Worm (Caenorhabditis elegans): ENCODE data around the gene ins-34.

ins-34 gene

ce11 chrIV:14106274-14106673 lies at the start of gene ins-34:
Gene ins-34, plus strand, starts transcription at chrIV:14106574.
- no peak for TF ChIP-seq pha-4 (tag; optimal IDR thresholded peaks at IDR 0.05)

ce11 chrIV:14060612-14061011 lies 45.8 kb upstream of the ins-34 start, which contains the start of gene Y37A1B.4:
Gene Y37A1B.4, minus strand, starts transcription at chrIV:14060712.
- TF ChIP-seq C38D4.7 (GFP tag; optimal IDR thresholded peaks at IDR 0.05) = no peak
- TF ChIP-seq ref-2 (tag; optimal IDR thresholded peaks at IDR 0.05) = no peak
- no peak for TF ChIP-seq ama-1 (optimal IDR thresholded peaks at IDR 0.05)
- TF ChIP-seq unc-3 (GFP tag; conservative IDR thresholded peaks at IDR 0.05) = no peak
- TF ChIP-seq unc-3 (tag; optimal IDR thresholded peaks at IDR 0.05) = no peak
- no peak for TF ChIP-seq pqm-1 (tag; optimal IDR thresholded peaks at IDR 0.05)
- no peak for TF ChIP-seq rnt-1 (tag; optimal IDR thresholded peaks at IDR 0.05)
- no peak for TF ChIP-seq ceh-14 (tag; optimal IDR thresholded peaks at IDR 0.05)
- no peak for TF ChIP-seq C08G9.2 (tag; optimal IDR thresholded peaks at IDR 0.05)
- no peak for TF ChIP-seq ceh-34 (tag; optimal IDR thresholded peaks at IDR 0.05)
- TF ChIP-seq pag-3 (tag; optimal IDR thresholded peaks at IDR 0.05; ENCODE audit: borderline replicate concordance) = no peak
- TF ChIP-seq syd-9 (tag; optimal IDR thresholded peaks at IDR 0.05) = no peak
- no peak for TF ChIP-seq dve-1 (tag; optimal IDR thresholded peaks at IDR 0.05)

ce11 chrIV:14066403-14066802 lies 40.0 kb upstream of the ins-34 start:
- TF ChIP-seq ceh-6 (GFP tag; optimal IDR thresholded peaks at IDR 0.05) = no peak
- no peak for TF ChIP-seq mec-3 (tag; optimal IDR thresholded peaks at IDR 0.05; ENCODE audit: borderline replicate concordance)
- TF ChIP-seq npax-4 (tag; optimal IDR thresholded peaks at IDR 0.05) = no peak
- no peak for TF ChIP-seq sdc-2 (tag; optimal IDR thresholded peaks at IDR 0.05)
- no peak for TF ChIP-seq hlh-30 (tag; optimal IDR thresholded peaks at IDR 0.05; ENCODE audit: insufficient read depth)
- no peak for TF ChIP-seq ceh-9 (tag; optimal IDR thresholded peaks at IDR 0.05)
- TF ChIP-seq nfya-1 (tag; optimal IDR thresholded peaks at IDR 0.05) = no peak
- no peak for TF ChIP-seq C08G9.2 (tag; optimal IDR thresholded peaks at IDR 0.05)
- TF ChIP-seq dmd-4 (tag; optimal IDR thresholded peaks at IDR 0.05; ENCODE audit: borderline replicate concordance) = no peak
- TF ChIP-seq K02D7.2 (tag; optimal IDR thresholded peaks at IDR 0.05) = no peak
- no peak for TF ChIP-seq ceh-48 (tag; optimal IDR thresholded peaks at IDR 0.05)
- TF ChIP-seq hlh-8 (tag; optimal IDR thresholded peaks at IDR 0.05) = no peak
- TF ChIP-seq tbx-2 (tag; optimal IDR thresholded peaks at IDR 0.05) = no peak

ce11 chrIV:14069760-14070159 lies 36.6 kb upstream of the ins-34 start, which contains the start of gene lst-4:
Gene lst-4, minus strand, starts transcription at chrIV:14069860.
- peak; percentile 14 for TF ChIP-seq ceh-34 (tag; optimal IDR thresholded peaks at IDR 0.05)
- no peak for TF ChIP-seq dmd-4 (tag; optimal IDR thresholded peaks at IDR 0.05; ENCODE audit: borderline replicate concordance)

- TF ChIP-seq ceh-14 (tag; optimal IDR thresholded peaks at IDR 0.05) (peak; percentile 4), eyg-1 (tag; optimal IDR thresholded peaks at IDR 0.05) (no peak), elt-4 (tag; optimal IDR thresholded peaks at IDR 0.05) (no peak), ztf-16 (tag; optimal IDR thresholded peaks at IDR 0.05) (no peak), elt-2 (tag; optimal IDR thresholded peaks at IDR 0.05) (no peak), sox-4 (tag; optimal IDR thresholded peaks at IDR 0.05) (no peak), C08G9.2 (tag; optimal IDR thresholded peaks at IDR 0.05) (no peak), ceh-24 (tag; optimal IDR thresholded peaks at IDR 0.05) (no peak)
Measured at ce11 chrIV:14070185-14070991, 36.0 kb upstream of the ins-34 start.

ce11 chrIV:14070992-14071289 lies 35.4 kb upstream of the ins-34 start:
- TF ChIP-seq K02D7.2 (tag; optimal IDR thresholded peaks at IDR 0.05) (no peak), K09A11.1 (tag; optimal IDR thresholded peaks at IDR 0.05; ENCODE audit: insufficient read depth) (no peak), sox-4 (tag; optimal IDR thresholded peaks at IDR 0.05) (no peak), tbx-2 (tag; optimal IDR thresholded peaks at IDR 0.05) (peak; percentile 38), pax-1 (tag; optimal IDR thresholded peaks at IDR 0.05) (peak; percentile 63), sox-2 (GFP tag; IDR thresholded peaks at IDR 0.05) (no peak), ceh-45 (GFP tag; IDR thresholded peaks at IDR 0.05) (no peak), rnt-1 (tag; optimal IDR thresholded peaks at IDR 0.05) (peak; percentile 74), ttx-3 (tag; optimal IDR thresholded peaks at IDR 0.05) (no peak), nfya-1 (tag; optimal IDR thresholded peaks at IDR 0.05) (peak; percentile 87), npax-4 (tag; optimal IDR thresholded peaks at IDR 0.05) (no peak), hlh-15 (tag; optimal IDR thresholded peaks at IDR 0.05) (no peak), F13H6.1 (tag; optimal IDR thresholded peaks at IDR 0.05) (no peak), madf-2 (tag; optimal IDR thresholded peaks at IDR 0.05) (no peak), gmeb-2 (tag; optimal IDR thresholded peaks at IDR 0.05) (no peak), nhr-11 (tag; optimal IDR thresholded peaks at IDR 0.05) (no peak), pqm-1 (tag; optimal IDR thresholded peaks at IDR 0.05) (no peak), elt-2 (tag; optimal IDR thresholded peaks at IDR 0.05) (peak; percentile 3)

Measured in whole organism, late embryonic.